Worm (Caenorhabditis elegans) whole organism, early embryonic: ENCODE data around the gene col-17.

Experiments
- B0310.2 ChIP-seq: sonication (generic microtip); optimal IDR thresholded peaks from 2 replicates; lab custom pipeline; 2016; ENCODE audit warnings: mild to moderate bottlenecking, missing genetic modification characterization, missing compliant biosample characterization
- aly-1 ChIP-seq: sonication (generic microtip); optimal IDR thresholded peaks from 2 replicates; lab custom pipeline; 2016; ENCODE audit warnings: missing genetic modification characterization, missing compliant biosample characterization
- ama-1 ChIP-seq: fragments of 150-350 bp; optimal IDR thresholded peaks from 2 replicates; lab custom pipeline; 2014
- ceh-13 ChIP-seq: fragments of 200-800 bp; sonication (Bioruptor generic); optimal IDR thresholded peaks from 2 replicates; lab custom pipeline; 2018; ENCODE audit warnings: mild to moderate bottlenecking, missing genetic modification characterization, missing compliant biosample characterization
- ceh-36 ChIP-seq: sonication (generic microtip); optimal IDR thresholded peaks from 2 replicates; lab custom pipeline; 2016; ENCODE audit warnings: missing genetic modification characterization, inconsistent platforms, missing compliant biosample characterization
- ets-7 ChIP-seq: sonication (generic microtip); optimal IDR thresholded peaks from 2 replicates; lab custom pipeline; 2016; ENCODE audit warnings: missing genotype, missing genetic modification characterization, missing compliant biosample characterization
- hmbx-1 ChIP-seq: sonication (generic microtip); optimal IDR thresholded peaks from 2 replicates; lab custom pipeline; 2016; ENCODE audit warnings: mild to moderate bottlenecking, missing genetic modification characterization, missing compliant biosample characterization
- hmg-4 ChIP-seq: fragments of 200-800 bp; sonication (Bioruptor generic); optimal IDR thresholded peaks from 2 replicates; lab custom pipeline; 2018; ENCODE audit warnings: mild to moderate bottlenecking, missing genetic modification characterization, missing compliant biosample characterization
- hnd-1 ChIP-seq: sonication (generic microtip); optimal IDR thresholded peaks from 2 replicates; lab custom pipeline; 2016; ENCODE audit warnings: missing genetic modification characterization, missing compliant biosample characterization
- pes-1 ChIP-seq: fragments of 200-800 bp; sonication (Bioruptor generic); IDR thresholded peaks from 2 replicates; pipeline ENCODE4 v1.3.6; 2022; ENCODE audit warnings: missing genetic modification reagents, missing genetic modification characterization, missing compliant biosample characterization
- tbx-37 ChIP-seq: fragments of 200-800 bp; sonication (Bioruptor generic); conservative IDR thresholded peaks from 2 replicates; pipeline ENCODE4 v1.3.6; 2022; ENCODE audit warnings: missing genetic modification reagents, missing genetic modification characterization, missing compliant biosample characterization

DNA sequence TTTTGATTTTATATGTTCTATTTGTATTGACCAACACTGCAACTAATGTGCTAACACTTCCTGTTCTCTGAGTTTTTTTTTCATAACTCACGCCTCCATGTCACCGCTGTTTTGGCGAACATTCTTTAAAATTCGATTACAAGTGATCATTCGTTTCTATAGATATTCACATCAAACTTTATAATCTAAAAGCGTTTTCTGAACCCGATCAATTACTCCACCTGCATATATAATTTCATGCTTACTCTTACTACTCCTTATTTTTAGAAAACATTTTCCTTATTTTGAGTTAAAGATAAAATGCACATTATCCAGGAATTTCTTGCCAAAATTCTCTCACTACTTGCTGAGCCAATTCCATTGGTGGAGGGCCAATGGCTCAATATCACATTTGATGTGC lies 18.6 kb upstream of the col-17 start, which contains the start of gene R05F9.7:
- TF ChIP-seq B0310.2 = no peak
- no peak for TF ChIP-seq ama-1
- TF ChIP-seq ceh-13 (GFP tag; lab: Kevin White, UChicago) = no peak
- TF ChIP-seq hmbx-1 = no peak
- TF ChIP-seq tbx-37 (GFP tag; lab: Robert Waterston, UW) = no peak
- no peak for TF ChIP-seq ceh-36 (tag; lab: Kevin White, UChicago)
- TF ChIP-seq ets-7 (tag; lab: Kevin White, UChicago) = no peak
- no peak for TF ChIP-seq pes-1
- TF ChIP-seq aly-1 (tag; lab: Kevin White, UChicago) = no peak
- TF ChIP-seq hnd-1 (tag; lab: Kevin White, UChicago) = no peak
- TF ChIP-seq hmg-4 = no peak
